Fruit fly (Drosophila melanogaster) S2 (cell line): ENCODE measurements around the gene Polr3E.
A peak's percentile ranks its signal among the peaks of the same experiment; 100 is the strongest.

ENCODE experiments used
- CG8478 ChIP-seq: fragments of >200 bp; optimal IDR thresholded peaks from 2 replicates; lab custom pipeline; 2018
- CTCF ChIP-seq, 2 experiments: fragments of >200 bp; optimal IDR thresholded peaks; 2 replicates each; lab custom pipeline; 2018

Polr3E gene

DNA sequence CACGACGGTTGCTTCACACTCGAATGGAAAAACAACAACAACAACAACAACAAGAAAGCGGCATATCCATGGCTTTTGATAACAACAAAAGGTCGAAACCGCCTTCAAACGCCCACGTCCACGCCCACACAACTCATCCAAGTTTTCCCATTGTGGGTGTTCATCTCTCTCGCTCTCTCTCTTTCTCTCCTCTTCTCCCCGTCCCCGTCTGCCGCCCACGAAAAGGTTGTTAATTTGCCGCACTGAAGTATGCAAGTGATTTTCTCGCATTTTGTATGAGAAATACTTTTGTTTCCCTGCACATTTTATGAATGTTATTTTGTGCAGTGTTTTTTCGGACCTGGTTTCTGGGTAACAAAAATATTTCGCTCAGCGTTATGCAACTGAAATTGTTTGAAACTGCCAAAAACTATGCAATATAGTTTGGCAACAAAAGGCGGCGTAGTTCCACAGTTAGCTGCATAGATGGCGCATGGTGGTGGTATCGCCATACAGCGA is 17.8 kb downstream of the Polr3E start:
- TF ChIP-seq CG8478 = no peak
- peak; percentile 98 for TF ChIP-seq CTCF (optimal IDR thresholded peaks at IDR 0.05; lab: Kevin White, UChicago)

DNA sequence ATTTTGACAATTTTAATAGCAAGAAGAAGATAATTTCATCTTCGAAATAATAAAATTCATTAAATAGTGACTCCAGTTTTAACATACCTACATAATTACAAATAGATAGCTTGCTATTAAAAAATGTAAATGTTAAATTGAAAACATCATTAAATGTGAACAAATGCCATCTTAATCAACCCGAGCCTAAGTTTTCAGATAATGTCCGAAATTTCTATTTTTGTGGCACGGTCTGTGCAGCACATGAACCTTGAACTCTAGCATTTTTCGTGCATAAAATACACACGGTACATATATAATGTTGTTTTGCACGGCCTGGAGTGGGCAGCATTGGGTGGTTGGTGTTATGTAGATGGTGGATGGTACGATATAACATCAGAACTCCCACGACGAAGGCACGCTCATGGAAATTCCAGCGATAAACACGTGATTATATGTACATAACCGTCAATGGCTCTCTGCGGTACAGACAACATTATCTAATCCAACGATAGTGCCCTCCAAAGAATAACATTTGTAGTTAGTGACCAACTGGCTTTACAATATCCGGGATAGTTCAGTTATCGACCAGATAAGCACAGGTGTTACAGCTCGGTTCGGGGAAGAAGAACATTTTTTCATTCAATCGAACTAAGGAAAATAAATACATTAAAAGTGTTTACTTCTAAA is 18.6 kb downstream of the Polr3E start:
- TF ChIP-seq CTCF (optimal IDR thresholded peaks at IDR 0.05; lab: Kevin White, UChicago) = no peak
- no peak for TF ChIP-seq CG8478

DNA sequence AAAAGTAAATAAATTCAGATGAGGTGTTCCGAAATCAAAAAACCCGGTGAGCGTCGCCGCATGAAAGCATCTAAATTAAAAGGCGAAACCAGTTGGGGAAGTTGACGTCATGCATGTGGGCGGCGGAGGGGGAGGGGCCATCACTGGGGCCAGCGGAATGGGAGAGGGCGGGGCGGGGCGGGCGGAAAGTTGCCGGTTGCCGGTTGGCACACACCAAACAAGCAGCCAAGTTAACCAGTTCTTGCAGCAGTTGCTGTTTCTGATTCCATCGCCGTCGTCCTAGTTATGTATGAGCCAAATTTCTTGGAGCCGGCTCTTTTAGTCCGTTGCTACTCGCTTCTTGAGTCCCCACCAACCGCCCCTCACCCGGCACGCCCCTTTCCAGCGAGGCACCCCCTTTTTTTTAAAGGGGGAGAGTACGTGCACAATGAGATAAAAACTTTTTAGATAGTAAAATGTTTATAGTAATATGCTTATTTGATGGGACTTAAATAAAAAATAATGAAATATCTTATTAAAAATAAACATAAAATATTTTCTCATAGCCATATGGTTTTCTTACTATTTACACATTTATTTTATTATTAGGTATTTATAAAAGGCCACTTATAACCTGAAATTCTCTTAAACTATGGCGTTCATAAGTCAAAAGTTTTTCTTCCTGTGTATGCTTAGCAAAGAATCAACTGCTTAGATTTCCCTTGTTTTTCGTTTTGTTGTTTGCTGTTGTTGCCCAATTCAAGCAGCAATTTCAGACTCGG is 20.7 kb downstream of the Polr3E start:
- TF ChIP-seq CTCF (optimal IDR thresholded peaks at IDR 0.05; lab: Kevin White, UChicago) = no peak
- TF ChIP-seq CG8478 = no peak

DNA sequence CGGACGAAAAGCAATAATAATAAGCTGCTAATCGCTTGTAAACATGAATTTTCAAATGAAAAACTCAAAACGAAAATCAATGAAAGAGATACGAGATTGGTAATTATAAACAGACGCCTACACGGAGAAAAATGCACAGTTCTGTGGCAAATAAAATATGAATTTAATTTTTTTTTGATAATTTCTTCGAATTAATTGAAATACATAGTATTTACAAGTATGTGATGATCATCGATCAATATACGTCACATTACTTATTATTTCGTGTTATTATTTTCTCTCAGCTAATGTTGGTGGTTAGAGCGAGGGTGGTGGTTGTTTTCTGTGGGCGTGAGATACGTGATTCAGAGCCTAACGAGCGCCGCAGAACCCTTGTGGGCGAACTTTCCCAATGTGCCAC is 22.1 kb downstream of the Polr3E start:
- TF ChIP-seq CTCF (optimal IDR thresholded peaks at IDR 0.05; lab: Kevin White, UChicago) (no peak), CG8478 (no peak)

DNA sequence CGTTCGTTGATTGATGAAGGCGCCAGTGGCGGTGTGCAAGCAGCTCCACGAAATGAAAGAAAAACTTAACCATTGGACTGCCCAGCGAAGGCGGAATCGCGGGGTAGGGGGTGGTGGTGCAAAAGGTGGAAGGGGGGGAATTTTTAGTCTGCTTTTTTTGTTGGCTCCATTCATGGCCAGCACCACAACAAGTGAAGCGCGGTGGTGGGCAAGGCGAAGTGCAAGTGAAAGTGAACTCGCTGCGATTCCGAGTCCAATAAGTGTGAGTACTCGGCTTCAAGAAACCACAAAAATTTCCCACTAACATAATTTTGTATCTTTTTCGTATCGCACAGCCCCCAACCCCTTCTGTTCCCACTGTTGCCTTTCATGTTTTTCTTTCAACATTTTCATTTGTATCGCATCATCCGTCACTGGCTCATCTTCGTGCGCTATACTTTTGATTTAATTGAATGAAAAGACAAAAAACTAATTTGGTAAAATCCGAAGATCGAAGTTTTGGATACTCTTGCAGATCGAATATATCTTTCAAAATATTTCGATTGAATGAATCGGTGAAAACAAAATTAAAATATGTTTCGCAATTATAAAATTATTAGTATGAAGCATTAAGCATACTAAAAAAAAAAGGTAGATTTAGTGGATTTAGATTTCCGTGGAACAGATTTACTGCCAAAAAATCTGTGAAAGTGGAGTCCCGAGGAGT is 22.7 kb downstream of the Polr3E start:
- TF ChIP-seq CG8478 (no peak), CTCF (optimal IDR thresholded peaks at IDR 0.05; lab: Kevin White, UChicago) (no peak)

DNA sequence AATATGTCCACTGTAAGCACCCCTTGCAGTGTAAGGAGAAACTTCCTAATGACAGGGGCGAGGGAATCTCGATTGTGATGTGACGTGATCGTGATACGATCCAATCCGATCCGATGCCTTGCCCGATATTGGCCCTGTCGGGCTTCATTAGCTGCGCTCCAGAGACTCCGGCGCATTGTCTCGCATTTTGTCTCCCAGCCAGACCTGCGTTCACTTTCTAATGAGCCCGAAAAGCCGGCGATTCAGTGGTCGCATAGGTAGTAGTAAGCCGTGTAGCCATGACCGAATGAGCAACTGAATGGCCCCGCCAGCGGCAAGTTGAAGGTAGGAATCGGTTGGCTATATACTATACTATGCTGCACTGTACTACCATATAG is 23.3 kb downstream of the Polr3E start:
- TF ChIP-seq CG8478 (no peak), CTCF (optimal IDR thresholded peaks at IDR 0.05; lab: Kevin White, UChicago) (no peak)

DNA sequence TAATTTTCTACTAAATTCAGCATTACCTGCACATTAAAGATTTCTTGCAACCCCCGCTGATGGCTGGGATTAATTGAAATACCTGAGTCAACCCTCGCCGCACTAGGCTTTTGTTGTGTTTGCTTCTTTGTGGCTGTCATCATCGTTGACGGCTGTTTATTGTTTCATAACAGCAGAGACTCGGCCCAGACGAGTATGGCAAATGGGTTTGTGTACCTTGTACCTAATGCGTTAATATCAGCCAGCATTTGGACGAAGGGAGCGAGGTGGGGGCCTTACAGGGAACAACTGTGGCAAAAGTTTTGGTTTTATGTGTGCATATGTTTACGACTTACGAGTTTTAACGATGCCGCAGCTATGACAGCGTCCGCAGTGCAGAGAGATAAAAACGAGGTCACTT is 24.2 kb downstream of the Polr3E start:
- no peak for TF ChIP-seq CTCF (optimal IDR thresholded peaks at IDR 0.05; lab: Kevin White, UChicago)
- TF ChIP-seq CG8478 = no peak

DNA sequence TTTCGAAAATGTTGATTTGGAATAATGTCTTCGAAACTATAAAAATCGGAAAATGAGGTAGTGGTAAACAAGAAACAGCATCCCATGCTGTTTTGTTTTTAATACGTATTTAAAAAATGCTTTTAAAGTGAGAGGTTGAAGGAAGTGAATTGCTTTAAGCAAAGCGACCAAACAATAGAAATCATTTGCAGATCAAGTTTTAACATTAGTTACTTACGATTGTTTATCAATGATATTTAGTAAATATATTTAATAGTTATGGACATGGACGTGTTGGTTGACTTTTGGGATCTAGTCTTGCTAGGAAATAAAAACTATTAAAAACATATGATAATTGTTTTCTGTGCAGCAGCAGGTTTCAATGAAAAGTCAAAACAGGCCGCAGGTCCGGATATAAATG is 24.7 kb downstream of the Polr3E start:
- no peak for TF ChIP-seq CTCF (optimal IDR thresholded peaks at IDR 0.05; lab: Kevin White, UChicago)
- no peak for TF ChIP-seq CG8478

DNA sequence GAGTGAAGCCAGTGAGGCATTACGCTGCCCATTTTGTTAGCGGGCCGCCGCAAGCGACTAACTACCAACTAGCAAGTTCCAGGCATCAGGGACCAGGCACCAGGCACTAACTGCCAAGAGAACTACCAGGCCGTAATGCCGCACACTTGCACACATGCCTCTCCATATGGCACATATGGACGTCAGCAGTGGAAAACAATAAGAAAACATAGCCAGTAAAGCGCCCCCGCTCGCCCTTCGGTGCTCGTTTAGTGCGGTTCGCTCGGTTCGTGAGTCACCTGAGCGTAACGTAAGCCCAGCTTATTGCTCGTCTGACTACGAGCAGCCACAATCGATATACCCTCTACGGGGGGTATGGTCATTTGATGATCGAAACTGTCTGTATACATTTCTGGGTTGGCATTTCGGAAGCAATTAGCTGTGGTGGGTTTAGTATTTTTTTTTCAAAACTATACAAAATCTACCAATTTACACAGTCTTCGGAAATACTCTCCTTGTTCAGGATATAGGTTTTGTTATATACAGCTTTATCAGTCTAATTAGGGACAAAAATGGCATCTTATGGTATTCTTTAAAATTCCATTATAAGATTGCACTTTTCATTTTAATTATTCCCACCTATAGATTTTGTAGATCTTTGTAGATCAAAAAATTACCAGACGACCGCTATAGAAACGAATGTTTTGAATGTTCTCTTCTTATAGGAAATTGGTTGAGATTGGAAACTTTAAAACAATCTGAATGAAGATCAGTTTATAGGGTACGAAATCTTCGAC is 25.4 kb downstream of the Polr3E start:
- TF ChIP-seq CTCF (optimal IDR thresholded peaks at IDR 0.05; lab: Kevin White, UChicago) = no peak

DNA sequence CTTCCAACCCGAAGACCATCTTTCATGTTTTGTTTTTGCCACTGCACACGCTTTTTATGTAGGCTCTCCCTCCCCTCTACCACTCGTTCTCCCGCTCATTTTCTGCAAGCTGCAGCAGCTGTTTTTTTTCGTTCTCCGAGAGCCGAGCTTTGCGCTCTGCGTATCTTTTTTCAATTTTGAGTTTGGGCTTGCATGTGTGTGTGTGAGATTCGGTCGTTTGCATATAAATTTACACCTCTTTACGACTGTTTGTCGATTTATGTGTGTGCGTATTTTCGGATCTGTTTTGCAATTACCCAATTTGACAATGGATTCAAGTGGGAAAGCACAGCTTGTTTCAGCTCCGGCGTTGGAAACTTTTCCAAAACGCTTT is 25.9 kb downstream of the Polr3E start:
- TF ChIP-seq CTCF (optimal IDR thresholded peaks at IDR 0.05; lab: Kevin White, UChicago) (no peak), CG8478 (no peak)

DNA sequence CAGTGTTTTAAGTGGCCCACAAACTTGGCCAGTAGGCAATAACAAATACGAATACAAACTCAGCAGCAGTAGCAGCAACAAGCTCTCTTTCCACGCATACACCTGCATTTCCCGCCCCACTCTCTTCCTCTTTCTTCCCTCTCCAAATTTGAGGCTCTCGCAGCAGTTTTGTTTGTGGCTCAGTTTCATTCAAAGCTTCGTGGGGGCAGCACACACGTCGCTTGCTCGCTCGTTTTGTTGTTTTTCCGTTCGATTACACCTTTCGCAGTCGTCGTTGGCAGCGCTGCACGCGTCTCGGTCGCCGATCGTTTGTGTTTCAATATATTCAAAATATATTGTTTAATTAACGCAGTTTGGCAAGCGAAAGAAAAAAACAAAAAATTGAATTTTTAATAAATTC is 27.0 kb downstream of the Polr3E start:
- TF ChIP-seq CTCF (optimal IDR thresholded peaks at IDR 0.05; lab: Kevin White, UChicago) (no peak), CG8478 (no peak)

DNA sequence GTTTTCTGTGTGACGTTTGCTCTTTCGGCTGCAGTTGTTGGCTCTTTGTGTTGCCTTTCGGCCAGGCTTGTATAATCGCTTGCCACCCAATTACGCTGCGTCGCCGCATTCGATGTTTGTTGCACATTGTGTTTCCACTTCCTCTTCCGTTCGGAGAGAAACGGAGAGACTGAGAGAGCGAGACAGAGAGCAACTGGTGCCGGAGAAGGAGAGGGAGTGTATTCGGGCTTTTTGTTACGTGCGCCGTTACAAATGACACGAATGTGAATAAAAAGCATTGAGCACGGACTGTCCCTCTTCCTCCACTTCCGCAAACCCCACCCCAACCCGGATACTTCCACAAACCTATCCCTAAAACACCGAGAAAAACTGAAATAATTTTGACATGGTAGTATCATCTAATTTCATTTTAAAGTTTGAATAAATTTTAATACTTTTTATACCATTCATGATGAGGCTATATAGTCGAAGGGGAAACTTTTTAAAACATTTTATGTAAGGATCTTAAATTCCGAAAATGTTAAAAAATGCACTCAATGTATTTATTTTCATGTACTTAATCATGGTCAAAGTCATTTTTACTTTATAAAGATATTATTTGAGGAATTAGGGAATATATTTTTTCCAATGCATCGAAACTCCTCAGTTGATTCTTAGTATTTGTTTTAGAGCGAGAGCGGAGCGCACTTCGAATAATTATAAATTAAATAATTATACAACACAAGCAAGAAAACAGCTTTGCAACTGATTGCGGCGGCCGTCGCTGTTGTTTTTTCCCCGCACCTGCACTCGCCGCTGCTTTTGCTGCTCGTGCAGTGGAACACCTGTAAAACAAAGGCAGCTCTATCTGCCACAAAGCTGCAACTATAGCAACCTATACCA is 28.8 kb downstream of the Polr3E start:
- TF ChIP-seq CTCF (optimal IDR thresholded peaks at IDR 0.05; lab: Kevin White, UChicago) (no peak), CG8478 (no peak)

DNA sequence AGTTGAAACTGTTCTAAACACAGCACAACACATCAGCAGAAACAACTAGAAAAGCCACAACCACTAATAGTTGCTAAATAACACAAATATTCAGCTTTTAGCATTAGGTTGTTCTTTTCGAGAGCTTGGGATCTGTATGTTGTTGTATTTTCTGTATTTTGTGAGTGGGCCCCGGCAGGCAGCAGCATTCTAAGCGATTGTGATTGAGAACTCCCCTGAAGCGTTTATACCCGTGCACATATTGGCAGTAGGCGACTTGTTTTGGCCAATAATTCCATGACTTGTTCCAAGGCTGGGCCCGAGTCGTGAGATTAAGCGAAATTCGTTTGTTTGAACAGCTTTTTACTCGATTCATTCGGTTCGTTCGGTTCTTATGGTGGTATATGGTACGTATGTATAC is 30.3 kb downstream of the Polr3E start:
- TF ChIP-seq CG8478 = no peak
- TF ChIP-seq CTCF (optimal IDR thresholded peaks at IDR 0.05; lab: Kevin White, UChicago) = no peak

DNA sequence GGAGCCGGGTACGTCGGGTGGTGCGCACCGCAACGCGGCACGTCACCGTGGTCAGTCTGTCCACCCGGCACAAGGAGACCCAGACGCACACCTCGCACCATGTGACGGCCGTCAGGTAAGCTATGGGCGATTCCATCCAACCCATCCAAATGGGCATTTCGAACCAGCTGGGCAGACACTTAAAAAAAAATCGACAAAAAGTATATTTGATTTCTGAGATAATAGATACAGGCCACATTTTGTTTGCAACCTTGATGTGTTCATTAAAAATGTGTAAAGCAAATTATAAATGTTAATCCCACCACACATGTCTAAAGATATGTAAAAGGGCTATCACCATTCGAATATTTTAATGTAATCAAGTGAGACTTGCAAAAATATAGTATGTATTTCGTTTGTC is 33.0 kb downstream of the Polr3E start:
- TF ChIP-seq CG8478 (no peak), CTCF (optimal IDR thresholded peaks at IDR 0.05; lab: Kevin White, UChicago) (no peak)
